Worm (Caenorhabditis elegans): ENCODE data around the gene E02H9.13.

E02H9.13 gene

ce11 chrIII:2426122-2426521 lies 12.4 kb downstream of the E02H9.13 start, which contains the start of gene W04B5.8:
TSS of gene W04B5.8 (plus strand) at chrIII:2426316.
- no peak for TF ChIP-seq scrt-1 (GFP tag; IDR thresholded peaks at IDR 0.05)
- TF ChIP-seq tra-4 (tag; optimal IDR thresholded peaks at IDR 0.05): no peak
- no peak for TF ChIP-seq ets-7 (tag; optimal IDR thresholded peaks at IDR 0.05)
- no peak for TF ChIP-seq aly-1 (tag; optimal IDR thresholded peaks at IDR 0.05)
- TF ChIP-seq hmg-4 (GFP tag; optimal IDR thresholded peaks at IDR 0.05): no peak
- no peak for TF ChIP-seq flt-1 (GFP tag; IDR thresholded peaks at IDR 0.05)
- TF ChIP-seq B0310.2 (tag; optimal IDR thresholded peaks at IDR 0.05): no peak
- no peak for TF ChIP-seq F13C5.2 (tag; optimal IDR thresholded peaks at IDR 0.05)
- TF ChIP-seq hmbx-1 (tag; optimal IDR thresholded peaks at IDR 0.05): no peak
- no peak for TF ChIP-seq hnd-1 (tag; optimal IDR thresholded peaks at IDR 0.05)
- TF ChIP-seq ceh-13 (GFP tag; optimal IDR thresholded peaks at IDR 0.05): no peak
- no peak for TF ChIP-seq pes-1 (GFP tag; IDR thresholded peaks at IDR 0.05)
- TF ChIP-seq tbx-11 (GFP tag; IDR thresholded peaks at IDR 0.05): no peak
- no peak for TF ChIP-seq tbx-37 (GFP tag; conservative IDR thresholded peaks at IDR 0.05)
- TF ChIP-seq ceh-36 (tag; optimal IDR thresholded peaks at IDR 0.05): no peak
- no peak for TF ChIP-seq sea-1 (GFP tag; conservative IDR thresholded peaks at IDR 0.05)
- TF ChIP-seq ama-1 (optimal IDR thresholded peaks at IDR 0.05): no peak

- TF ChIP-seq hmbx-1 (tag; optimal IDR thresholded peaks at IDR 0.05) (no peak), hmg-4 (GFP tag; optimal IDR thresholded peaks at IDR 0.05) (peak; percentile 27)
Measured at ce11 chrIII:2424783-2425329, 13.7 kb downstream of the E02H9.13 start.

ce11 chrIII:2423638-2424037 lies 14.9 kb downstream of the E02H9.13 start:
- TF ChIP-seq aly-1 (tag; optimal IDR thresholded peaks at IDR 0.05): no peak
- no peak for TF ChIP-seq flt-1 (GFP tag; IDR thresholded peaks at IDR 0.05)
- TF ChIP-seq pes-1 (GFP tag; IDR thresholded peaks at IDR 0.05): no peak
- TF ChIP-seq ceh-36 (tag; optimal IDR thresholded peaks at IDR 0.05): no peak
- TF ChIP-seq scrt-1 (GFP tag; IDR thresholded peaks at IDR 0.05): no peak
- TF ChIP-seq ceh-13 (GFP tag; optimal IDR thresholded peaks at IDR 0.05): no peak
- TF ChIP-seq hmbx-1 (tag; optimal IDR thresholded peaks at IDR 0.05): no peak
- no peak for TF ChIP-seq sea-1 (GFP tag; conservative IDR thresholded peaks at IDR 0.05)
- TF ChIP-seq ets-7 (tag; optimal IDR thresholded peaks at IDR 0.05): no peak
- TF ChIP-seq B0310.2 (tag; optimal IDR thresholded peaks at IDR 0.05): no peak
- TF ChIP-seq ama-1 (optimal IDR thresholded peaks at IDR 0.05): no peak
- no peak for TF ChIP-seq hmg-4 (GFP tag; optimal IDR thresholded peaks at IDR 0.05)
- no peak for TF ChIP-seq tra-4 (tag; optimal IDR thresholded peaks at IDR 0.05)
- no peak for TF ChIP-seq tbx-11 (GFP tag; IDR thresholded peaks at IDR 0.05)
- TF ChIP-seq tbx-37 (GFP tag; conservative IDR thresholded peaks at IDR 0.05): no peak
- TF ChIP-seq hnd-1 (tag; optimal IDR thresholded peaks at IDR 0.05): no peak
- no peak for TF ChIP-seq F13C5.2 (tag; optimal IDR thresholded peaks at IDR 0.05)

ce11 chrIII:2421226-2421625 lies 17.3 kb downstream of the E02H9.13 start:
- no peak for TF ChIP-seq tbx-11 (GFP tag; IDR thresholded peaks at IDR 0.05)
- TF ChIP-seq hnd-1 (tag; optimal IDR thresholded peaks at IDR 0.05): no peak
- no peak for TF ChIP-seq tra-4 (tag; optimal IDR thresholded peaks at IDR 0.05)
- no peak for TF ChIP-seq ama-1 (optimal IDR thresholded peaks at IDR 0.05)
- no peak for TF ChIP-seq F13C5.2 (tag; optimal IDR thresholded peaks at IDR 0.05)
- no peak for TF ChIP-seq ceh-36 (tag; optimal IDR thresholded peaks at IDR 0.05)
- no peak for TF ChIP-seq tbx-37 (GFP tag; conservative IDR thresholded peaks at IDR 0.05)
- no peak for TF ChIP-seq scrt-1 (GFP tag; IDR thresholded peaks at IDR 0.05)
- no peak for TF ChIP-seq ets-7 (tag; optimal IDR thresholded peaks at IDR 0.05)
- no peak for TF ChIP-seq flt-1 (GFP tag; IDR thresholded peaks at IDR 0.05)

ce11 chrIII:2419504-2419903 lies 19.0 kb downstream of the E02H9.13 start:
- TF ChIP-seq tbx-37 (GFP tag; conservative IDR thresholded peaks at IDR 0.05) (no peak), tbx-11 (GFP tag; IDR thresholded peaks at IDR 0.05) (no peak), sea-1 (GFP tag; conservative IDR thresholded peaks at IDR 0.05) (no peak), tra-4 (tag; optimal IDR thresholded peaks at IDR 0.05) (no peak), ceh-36 (tag; optimal IDR thresholded peaks at IDR 0.05) (no peak), ceh-13 (GFP tag; optimal IDR thresholded peaks at IDR 0.05) (no peak), pes-1 (GFP tag; IDR thresholded peaks at IDR 0.05) (no peak), ets-7 (tag; optimal IDR thresholded peaks at IDR 0.05) (no peak), flt-1 (GFP tag; IDR thresholded peaks at IDR 0.05) (no peak), ama-1 (optimal IDR thresholded peaks at IDR 0.05) (no peak), F13C5.2 (tag; optimal IDR thresholded peaks at IDR 0.05) (no peak), aly-1 (tag; optimal IDR thresholded peaks at IDR 0.05) (no peak), scrt-1 (GFP tag; IDR thresholded peaks at IDR 0.05) (no peak), hmbx-1 (tag; optimal IDR thresholded peaks at IDR 0.05) (no peak)

- TF ChIP-seq ceh-36 (tag; optimal IDR thresholded peaks at IDR 0.05) (no peak), B0310.2 (tag; optimal IDR thresholded peaks at IDR 0.05) (no peak), tbx-11 (GFP tag; IDR thresholded peaks at IDR 0.05) (no peak), hmg-4 (GFP tag; optimal IDR thresholded peaks at IDR 0.05) (no peak), aly-1 (tag; optimal IDR thresholded peaks at IDR 0.05) (no peak), scrt-1 (GFP tag; IDR thresholded peaks at IDR 0.05) (no peak), ets-7 (tag; optimal IDR thresholded peaks at IDR 0.05) (no peak), hnd-1 (tag; optimal IDR thresholded peaks at IDR 0.05) (no peak), pes-1 (GFP tag; IDR thresholded peaks at IDR 0.05) (no peak), tra-4 (tag; optimal IDR thresholded peaks at IDR 0.05) (no peak), sea-1 (GFP tag; conservative IDR thresholded peaks at IDR 0.05) (no peak), ama-1 (optimal IDR thresholded peaks at IDR 0.05) (no peak), flt-1 (GFP tag; IDR thresholded peaks at IDR 0.05) (no peak), tbx-37 (GFP tag; conservative IDR thresholded peaks at IDR 0.05) (no peak), ceh-13 (GFP tag; optimal IDR thresholded peaks at IDR 0.05) (no peak)
Measured at ce11 chrIII:2418981-2419380, 19.6 kb downstream of the E02H9.13 start.

ce11 chrIII:2418159-2418658 lies 20.3 kb downstream of the E02H9.13 start, which contains the start of the genes W04B5.5 and W04B5.3:
TSS of gene W04B5.5 (minus strand) at chrIII:2418209.
TSS of gene W04B5.3 (plus strand) at chrIII:2418514.
- no peak for TF ChIP-seq ama-1 (optimal IDR thresholded peaks at IDR 0.05)
- TF ChIP-seq flt-1 (GFP tag; IDR thresholded peaks at IDR 0.05): 0 out of 2 replicates have a peak, but pooled peaks have one; percentile 19
- TF ChIP-seq tra-4 (tag; optimal IDR thresholded peaks at IDR 0.05): no peak
- TF ChIP-seq hmbx-1 (tag; optimal IDR thresholded peaks at IDR 0.05): no peak
- peak; percentile 45 for TF ChIP-seq F13C5.2 (tag; optimal IDR thresholded peaks at IDR 0.05)
- no peak for TF ChIP-seq scrt-1 (GFP tag; IDR thresholded peaks at IDR 0.05)
